Worm (Caenorhabditis elegans): Measurements from ENCODE around the gene dhs-15.

DNA sequence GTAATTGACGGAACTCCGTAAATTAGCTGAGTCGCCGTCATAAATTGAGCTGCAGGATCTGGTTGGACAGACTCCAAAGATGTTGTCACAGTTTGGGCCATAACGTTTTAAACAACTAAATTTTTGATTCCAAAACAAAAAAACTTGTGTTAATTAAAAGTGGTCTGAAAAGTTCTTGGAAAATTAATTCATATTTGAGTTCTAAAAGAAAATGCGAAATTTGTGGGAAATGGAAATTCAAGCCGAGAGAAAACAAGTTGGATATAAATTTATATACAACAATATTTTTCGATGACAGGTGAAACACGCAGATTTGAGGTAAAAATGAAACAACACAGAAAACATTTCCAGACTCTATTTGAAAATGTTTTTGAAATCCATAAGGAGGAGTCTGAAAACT, 44.4 kb downstream of the dhs-15 start, which contains the start of gene srg-59:
- TF ChIP-seq ztf-29 (GFP tag; IDR thresholded peaks at IDR 0.05) (no peak), flt-1 (GFP tag; IDR thresholded peaks at IDR 0.05) (no peak), ref-1 (GFP tag; conservative IDR thresholded peaks at IDR 0.05) (no peak), T22C8.4 (GFP tag; IDR thresholded peaks at IDR 0.05) (no peak), ztf-23 (GFP tag; IDR thresholded peaks at IDR 0.05) (no peak), cog-1 (tag; optimal IDR thresholded peaks at IDR 0.05) (no peak), klf-2 (GFP tag; conservative IDR thresholded peaks at IDR 0.05) (no peak)

Data from whole organism, midembryonic.